Worm (Caenorhabditis elegans): ENCODE measurements around the gene del-2.

DNA sequence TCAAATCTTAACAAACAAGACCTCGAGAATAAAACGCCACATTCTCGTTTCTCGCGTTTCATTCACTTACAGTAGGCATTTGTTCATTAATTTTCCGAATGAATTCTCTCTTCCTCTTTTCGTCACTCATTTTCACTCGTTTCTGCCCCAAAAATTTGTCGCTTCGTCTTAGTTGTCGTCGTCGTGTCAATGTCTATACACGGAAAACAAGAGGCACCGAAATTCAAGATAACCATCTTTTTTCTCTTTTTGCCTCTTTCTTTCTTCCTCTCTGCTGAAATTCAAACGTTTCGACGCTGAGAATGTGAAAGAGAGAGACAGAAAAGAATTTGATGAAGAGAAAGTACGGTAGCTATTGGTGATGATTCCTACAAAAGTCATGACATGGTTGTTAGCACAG lies 23.8 kb downstream of the del-2 start:
- TF ChIP-seq flt-1 (GFP tag; IDR thresholded peaks at IDR 0.05) (no peak), tab-1 (GFP tag; IDR thresholded peaks at IDR 0.05) (no peak), ztf-23 (GFP tag; IDR thresholded peaks at IDR 0.05) (no peak), ztf-29 (GFP tag; IDR thresholded peaks at IDR 0.05) (no peak), med-1 (GFP tag; optimal IDR thresholded peaks at IDR 0.05; ENCODE audit: insufficient read depth) (no peak), klf-2 (GFP tag; conservative IDR thresholded peaks at IDR 0.05) (no peak), T22C8.4 (GFP tag; IDR thresholded peaks at IDR 0.05) (no peak), cog-1 (tag; optimal IDR thresholded peaks at IDR 0.05) (no peak), ref-1 (GFP tag; conservative IDR thresholded peaks at IDR 0.05) (no peak)
